Fruit fly (Drosophila melanogaster) whole organism, adult: ENCODE measurements around the gene CG34180.
A peak's percentile ranks its signal among the peaks of the same experiment; 100 is the strongest.

Experiments
- CG7101 ChIP-seq: fragments of 200-800 bp; sonication (Bioruptor generic); optimal IDR thresholded peaks from 2 replicates; lab custom pipeline; 2018; ENCODE audit warnings: missing biosample characterization, mild to moderate bottlenecking, missing genetic modification characterization, moderate library complexity
- Clk ChIP-seq: fragments of 200-800 bp; sonication (Bioruptor generic); optimal IDR thresholded peaks from 2 replicates; lab custom pipeline; 2017; ENCODE audit warnings: missing biosample characterization, missing genetic modification characterization
- kay ChIP-seq: fragments of 200-800 bp; sonication (Bioruptor generic); peaks from one replicate; lab custom pipeline; 2016; ENCODE audit warnings: missing biosample characterization, missing genetic modification characterization, borderline replicate concordance
- ovo ChIP-seq: fragments of 200-800 bp; sonication (Bioruptor generic); optimal IDR thresholded peaks from 2 replicates; lab custom pipeline; 2016; ENCODE audit warnings: missing biosample characterization, missing genetic modification characterization
- tj ChIP-seq: fragments of 200-800 bp; sonication (Bioruptor generic); optimal IDR thresholded peaks from 3 replicates; lab custom pipeline; 2017; ENCODE audit warnings: missing biosample characterization, mild to moderate bottlenecking, missing genetic modification characterization, moderate library complexity

dm6 chr2L:6070656-6071231 is 10.4 kb downstream of the CG34180 start, which contains the start of the genes CG9154 and Kr-h2:
- TF ChIP-seq tj (GFP tag; lab: Kevin White, UChicago), result peak; percentile 39
- TF ChIP-seq Clk (GFP tag; lab: Kevin White, UChicago), result peak; percentile 44
- TF ChIP-seq kay (GFP tag; lab: Kevin White, UChicago), result no peak
- TF ChIP-seq CG7101 (tag; lab: Kevin White, UChicago), result peak; percentile 68
- TF ChIP-seq ovo (GFP tag; lab: Kevin White, UChicago), result peak; percentile 35
